In the genomic region with DNA sequence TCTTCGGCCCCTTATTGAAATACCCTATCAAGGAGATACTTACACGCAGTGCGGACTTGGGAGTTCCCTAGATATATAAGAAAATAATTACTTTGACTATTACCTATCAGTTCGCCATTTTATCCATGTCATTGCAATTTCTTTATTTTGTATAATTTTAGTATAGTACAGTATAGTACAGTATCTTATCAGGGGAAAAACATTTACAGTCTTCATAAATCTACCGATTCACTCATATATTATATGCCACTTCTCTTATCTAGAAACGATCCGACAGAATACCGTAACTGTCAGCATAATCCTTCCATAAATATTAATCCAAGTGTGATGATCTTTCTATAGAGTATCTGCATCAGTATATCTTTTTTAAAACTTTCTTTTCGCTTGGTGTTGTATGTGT, we compare ENCODE assay signal across 1 fruit fly cellular context.
TF ChIP-seq lines count a peak whose summit lies in the region.

No protein-coding gene starts in this region.

TF ChIP-seq in whole organism, prepupa, 60 proteins besides CTCF, POLR2A, EP300 and RAD21 (continued from another document):
- TF ChIP-seq OdsH (GFP tag; optimal IDR thresholded peaks at IDR 0.05; lab: Kevin White, UChicago) (peak; percentile 37), CG32006 (GFP tag; optimal IDR thresholded peaks at IDR 0.05; lab: Kevin White, UChicago) (peak; percentile 82), topi (GFP tag; optimal IDR thresholded peaks at IDR 0.05; lab: Kevin White, UChicago) (no peak), Met (GFP tag; optimal IDR thresholded peaks at IDR 0.05; lab: Kevin White, UChicago) (no peak), CG11294 (GFP tag; IDR thresholded peaks at IDR 0.05; lab: Robert Waterston, UW) (no peak), Blimp-1 (GFP tag; optimal IDR thresholded peaks at IDR 0.05; lab: Kevin White, UChicago) (no peak), Sox14 (GFP tag; optimal IDR thresholded peaks at IDR 0.05; lab: Kevin White, UChicago) (peak; percentile 14), fd59A (GFP tag; optimal IDR thresholded peaks at IDR 0.05; lab: Kevin White, UChicago) (no peak), CG9139 (GFP tag; optimal IDR thresholded peaks at IDR 0.05; lab: Kevin White, UChicago) (no peak), Gug (GFP tag; IDR thresholded peaks at IDR 0.05; lab: Robert Waterston, UW) (no peak), Eip78C (GFP tag; lab: Kevin White, UChicago) (peak; percentile 84), CG10669 (GFP tag; optimal IDR thresholded peaks at IDR 0.05; lab: Kevin White, UChicago) (peak; percentile 1), acj6 (GFP tag; optimal IDR thresholded peaks at IDR 0.05; lab: Kevin White, UChicago) (peak; percentile 35), dac (GFP tag; optimal IDR thresholded peaks at IDR 0.05; lab: Kevin White, UChicago) (peak; percentile 7), Eip93F (GFP tag; optimal IDR thresholded peaks at IDR 0.05; lab: Kevin White, UChicago) (no peak), ss (GFP tag; optimal IDR thresholded peaks at IDR 0.05; lab: Kevin White, UChicago) (no peak), CG7368 (GFP tag; optimal IDR thresholded peaks at IDR 0.05; lab: Kevin White, UChicago) (no peak), Sox15 (GFP tag; optimal IDR thresholded peaks at IDR 0.05; lab: Kevin White, UChicago) (no peak), esn (GFP tag; optimal IDR thresholded peaks at IDR 0.05; lab: Kevin White, UChicago) (no peak), Smox (GFP tag; optimal IDR thresholded peaks at IDR 0.05; lab: Kevin White, UChicago) (no peak), net (GFP tag; optimal IDR thresholded peaks at IDR 0.05; lab: Kevin White, UChicago) (peak; percentile 30), fd85E (GFP tag; optimal IDR thresholded peaks at IDR 0.05; lab: Kevin White, UChicago) (no peak), CG8319 (GFP tag; optimal IDR thresholded peaks at IDR 0.05; lab: Kevin White, UChicago) (no peak)
